Worm (Caenorhabditis elegans) whole organism, L1 larva: Measurements from ENCODE around the gene npl-10.
A peak's percentile ranks its signal among the peaks of the same experiment; 100 is the strongest.

Experiments used
- C34B4.2 ChIP-seq: sonication (generic microtip); optimal IDR thresholded peaks from 2 replicates; lab custom pipeline; 2017; ENCODE audit warnings: mild to moderate bottlenecking, missing genetic modification characterization, missing compliant biosample characterization
- F16B12.6 ChIP-seq: fragments of 150-350 bp; optimal IDR thresholded peaks from 2 replicates; lab custom pipeline; 2014; ENCODE audit warnings: missing biosample characterization, missing genetic modification characterization
- Y116A8C.19 ChIP-seq: sonication (generic microtip); optimal IDR thresholded peaks from 2 replicates; lab custom pipeline; 2016; ENCODE audit warnings: missing compliant biosample characterization, missing genetic modification characterization, borderline replicate concordance
- alr-1 ChIP-seq: fragments of 200-800 bp; sonication (Bioruptor generic); optimal IDR thresholded peaks from 2 replicates; lab custom pipeline; 2018; ENCODE audit warnings: borderline replicate concordance, mild to moderate bottlenecking, missing genetic modification characterization, missing compliant biosample characterization
- ama-1 ChIP-seq: fragments of 150-350 bp; optimal IDR thresholded peaks from 2 replicates; lab custom pipeline; 2014
- ceh-63 ChIP-seq: fragments of 200-800 bp; sonication (Bioruptor generic); optimal IDR thresholded peaks from 2 replicates; lab custom pipeline; 2018; ENCODE audit warnings: mild to moderate bottlenecking, missing genetic modification characterization, missing compliant biosample characterization
- ceh-8 ChIP-seq: fragments of 200-800 bp; sonication (Bioruptor generic); optimal IDR thresholded peaks from 2 replicates; lab custom pipeline; 2018; ENCODE audit warnings: mild to moderate bottlenecking, missing genetic modification characterization, moderate library complexity, missing compliant biosample characterization
- ceh-82 ChIP-seq, 3 experiments: fragments of 150-350 bp in 1 of 3; sonication (generic microtip) in 2 of 3; optimal IDR thresholded peaks; 2 replicates each; lab custom pipeline; 2014 to 2017; ENCODE audit warnings: missing biosample characterization in 3 of 3, missing genetic modification characterization in 3 of 3
- ces-1 ChIP-seq: fragments of 150-350 bp; optimal IDR thresholded peaks from 2 replicates; lab custom pipeline; 2014; ENCODE audit warnings: missing biosample characterization, missing genetic modification reagents, missing genetic modification characterization
- dpl-1 ChIP-seq, 3 experiments: fragments of 150-350 bp in 2 of 3; sonication (generic microtip) in 1 of 3; optimal IDR thresholded peaks; 2 replicates each; lab custom pipeline; 2014 to 2017; ENCODE audit warnings: missing biosample characterization in 3 of 3, missing genetic modification characterization in 3 of 3, missing genetic modification reagents in 3 of 3
- efl-1 ChIP-seq, 4 experiments: fragments of 150-350 bp; optimal IDR thresholded peaks in 3 of 4; peaks in 1 of 4; 1 replicate in 1 of 4; 2 replicates in 3 of 4; lab custom pipeline; 2014; ENCODE audit warnings: missing biosample characterization in 2 of 4, missing genetic modification characterization in 2 of 4, missing genetic modification reagents in 2 of 4
- efl-3 ChIP-seq: fragments of 200-800 bp; sonication (Bioruptor generic); optimal IDR thresholded peaks from 2 replicates; lab custom pipeline; 2018; ENCODE audit warnings: mild to moderate bottlenecking, missing genetic modification characterization, missing compliant biosample characterization
- egl-13 ChIP-seq: sonication (generic microtip); optimal IDR thresholded peaks from 2 replicates; lab custom pipeline; 2016; ENCODE audit warnings: missing genotype, missing genetic modification reagents, missing genetic modification characterization, missing compliant biosample characterization
- egl-27 ChIP-seq, 2 experiments: fragments of 150-350 bp in 1 of 2; sonication (generic microtip); optimal IDR thresholded peaks; 3 replicates each; lab custom pipeline; 2017 to 2018; ENCODE audit warnings: missing biosample characterization in 2 of 2, missing genetic modification characterization in 2 of 2, missing genetic modification reagents in 2 of 2
- elt-2 ChIP-seq: sonication (generic microtip); optimal IDR thresholded peaks from 2 replicates; lab custom pipeline; 2016; ENCODE audit warnings: missing genetic modification characterization, mild to moderate bottlenecking, inconsistent platforms, missing compliant biosample characterization, missing genetic modification reagents
- ets-5 ChIP-seq: fragments of 200-800 bp; sonication (Bioruptor generic); IDR thresholded peaks from 2 replicates; pipeline ENCODE4 v1.3.6; 2022; ENCODE audit warnings: missing genetic modification characterization, missing compliant biosample characterization
- fkh-10 ChIP-seq: sonication (generic microtip); optimal IDR thresholded peaks from 2 replicates; lab custom pipeline; 2017; ENCODE audit warnings: missing biosample characterization, missing genetic modification reagents, missing genetic modification characterization
- fkh-4 ChIP-seq: sonication (generic microtip); optimal IDR thresholded peaks from 2 replicates; lab custom pipeline; 2016; ENCODE audit warnings: missing compliant biosample characterization, missing genetic modification characterization, borderline replicate concordance
- grh-1 ChIP-seq: fragments of 200-800 bp; sonication (Bioruptor generic); IDR thresholded peaks from 2 replicates; pipeline ENCODE4 v1.3.6; 2022; ENCODE audit warnings: missing genetic modification reagents, missing genetic modification characterization, missing compliant biosample characterization
- hlh-17 ChIP-seq: fragments of 200-800 bp; sonication (Bioruptor generic); optimal IDR thresholded peaks from 2 replicates; lab custom pipeline; 2018; ENCODE audit warnings: missing genetic modification characterization, mild to moderate bottlenecking, missing compliant biosample characterization, moderate library complexity, borderline replicate concordance
- hlh-4 ChIP-seq: sonication (generic microtip); optimal IDR thresholded peaks from 2 replicates; lab custom pipeline; 2016; ENCODE audit warnings: mild to moderate bottlenecking, missing genetic modification characterization, missing compliant biosample characterization
- isw-1 ChIP-seq: fragments of 200-800 bp; sonication (Bioruptor generic); IDR thresholded peaks from 2 replicates; pipeline ENCODE4 v1.3.6; 2022; ENCODE audit warnings: missing genetic modification characterization, missing compliant biosample characterization
- lin-14 ChIP-seq: fragments of 200-800 bp; sonication (Bioruptor generic); optimal IDR thresholded peaks from 2 replicates; lab custom pipeline; 2018; ENCODE audit warnings: mild to moderate bottlenecking, missing genetic modification characterization, moderate library complexity, missing compliant biosample characterization
- lin-15B ChIP-seq: fragments of 150-350 bp; sonication (generic microtip); optimal IDR thresholded peaks from 3 replicates; lab custom pipeline; 2014; ENCODE audit warnings: missing biosample characterization, missing genetic modification characterization
- lin-35 ChIP-seq, 2 experiments: fragments of 150-350 bp; optimal IDR thresholded peaks; 2 replicates each; lab custom pipeline; 2014; ENCODE audit warnings: missing biosample characterization in 2 of 2, missing genetic modification characterization in 2 of 2, missing genetic modification reagents in 2 of 2
- lin-39 ChIP-seq: fragments of 150-350 bp; optimal IDR thresholded peaks from 2 replicates; lab custom pipeline; 2014; ENCODE audit warnings: missing biosample characterization, missing genetic modification reagents, missing genetic modification characterization
- lsy-2 ChIP-seq, 2 experiments: fragments of 150-350 bp; optimal IDR thresholded peaks; 2 replicates each; lab custom pipeline; 2014; ENCODE audit warnings: missing biosample characterization in 2 of 2, missing genetic modification characterization in 2 of 2
- mab-9 ChIP-seq: fragments of 200-800 bp; sonication (Bioruptor generic); IDR thresholded peaks from 2 replicates; pipeline ENCODE4 v1.3.6; 2022; ENCODE audit warnings: missing genetic modification reagents, missing genetic modification characterization, missing compliant biosample characterization
- mef-2 ChIP-seq: fragments of 150-350 bp; optimal IDR thresholded peaks from 2 replicates; lab custom pipeline; 2014; ENCODE audit warnings: missing biosample characterization, missing genetic modification characterization
- nhr-11 ChIP-seq: fragments of 150-350 bp; optimal IDR thresholded peaks from 2 replicates; lab custom pipeline; 2014; ENCODE audit warnings: missing biosample characterization, missing genetic modification characterization
- nhr-12 ChIP-seq: sonication (generic microtip); optimal IDR thresholded peaks from 2 replicates; lab custom pipeline; 2017; ENCODE audit warnings: missing biosample characterization, missing genetic modification characterization
- nhr-28 ChIP-seq: fragments of 150-350 bp; optimal IDR thresholded peaks from 2 replicates; lab custom pipeline; 2014; ENCODE audit warnings: missing biosample characterization, missing genetic modification characterization
- nhr-47 ChIP-seq: sonication (generic microtip); optimal IDR thresholded peaks from 2 replicates; lab custom pipeline; 2016; ENCODE audit warnings: mild to moderate bottlenecking, missing genetic modification characterization, moderate library complexity, missing compliant biosample characterization
- nhr-71 ChIP-seq: sonication (generic microtip); optimal IDR thresholded peaks from 2 replicates; lab custom pipeline; 2016; ENCODE audit warnings: mild to moderate bottlenecking, missing genetic modification characterization, moderate library complexity, missing compliant biosample characterization
- nhr-76 ChIP-seq: sonication (generic microtip); optimal IDR thresholded peaks from 2 replicates; lab custom pipeline; 2017; ENCODE audit warnings: missing biosample characterization, missing genetic modification characterization
- nhr-85 ChIP-seq: sonication (generic microtip); peaks from one replicate; lab custom pipeline; 2016; ENCODE audit warnings: missing genetic modification characterization, inconsistent platforms, missing compliant biosample characterization
- nhr-90 ChIP-seq: sonication (generic microtip); optimal IDR thresholded peaks from 2 replicates; lab custom pipeline; 2016; ENCODE audit warnings: mild to moderate bottlenecking, missing genetic modification characterization, missing compliant biosample characterization; ENCODE audit not compliant: poor library complexity
- pax-3 ChIP-seq: fragments of 200-800 bp; sonication (Bioruptor generic); optimal IDR thresholded peaks from 2 replicates; lab custom pipeline; 2018; ENCODE audit warnings: mild to moderate bottlenecking, missing genetic modification characterization, moderate library complexity, missing compliant biosample characterization
- pqm-1 ChIP-seq: sonication (generic microtip); optimal IDR thresholded peaks from 3 replicates; lab custom pipeline; 2017; ENCODE audit warnings: missing biosample characterization, missing genetic modification characterization
- rnt-1 ChIP-seq: sonication (generic microtip); optimal IDR thresholded peaks from 2 replicates; lab custom pipeline; 2016; ENCODE audit warnings: mild to moderate bottlenecking, missing genetic modification characterization, moderate library complexity, missing compliant biosample characterization
- snpc-4 ChIP-seq: fragments of 150-350 bp; optimal IDR thresholded peaks from 2 replicates; lab custom pipeline; 2014; ENCODE audit warnings: missing biosample characterization, missing genetic modification characterization
- snu-23 ChIP-seq: sonication (generic microtip); optimal IDR thresholded peaks from 2 replicates; lab custom pipeline; 2016; ENCODE audit warnings: missing genetic modification characterization, missing compliant biosample characterization
- sup-37 ChIP-seq: fragments of 200-800 bp; sonication (Bioruptor generic); optimal IDR thresholded peaks from 2 replicates; lab custom pipeline; 2018; ENCODE audit warnings: mild to moderate bottlenecking, missing genetic modification characterization, missing compliant biosample characterization
- swsn-7 ChIP-seq: sonication (generic microtip); optimal IDR thresholded peaks from 2 replicates; lab custom pipeline; 2016; ENCODE audit warnings: missing genetic modification characterization, missing compliant biosample characterization
- tbx-2 ChIP-seq: sonication (generic microtip); optimal IDR thresholded peaks from 2 replicates; lab custom pipeline; 2016; ENCODE audit warnings: missing genetic modification characterization, missing compliant biosample characterization
- tlp-1 ChIP-seq: fragments of 150-350 bp; optimal IDR thresholded peaks from 2 replicates; lab custom pipeline; 2014; ENCODE audit warnings: missing biosample characterization, missing genetic modification characterization
- unc-30 ChIP-seq: sonication (generic microtip); optimal IDR thresholded peaks from 2 replicates; lab custom pipeline; 2017; ENCODE audit warnings: missing biosample characterization, missing genetic modification characterization
- unc-86 ChIP-seq: sonication (generic microtip); optimal IDR thresholded peaks from 2 replicates; lab custom pipeline; 2016; ENCODE audit warnings: missing genetic modification characterization, missing compliant biosample characterization
- vab-15 ChIP-seq: sonication (generic microtip); optimal IDR thresholded peaks from 2 replicates; lab custom pipeline; 2017; ENCODE audit warnings: missing genotype, mild to moderate bottlenecking, missing genetic modification characterization, missing compliant biosample characterization
- xbp-1 ChIP-seq: sonication (generic microtip); optimal IDR thresholded peaks from 2 replicates; lab custom pipeline; 2016; ENCODE audit warnings: missing genetic modification characterization, missing compliant biosample characterization
- zip-4 ChIP-seq: fragments of 200-800 bp; sonication (Bioruptor generic); optimal IDR thresholded peaks from 2 replicates; lab custom pipeline; 2018; ENCODE audit warnings: mild to moderate bottlenecking, missing genetic modification characterization, moderate library complexity, missing compliant biosample characterization
- ztf-4 ChIP-seq: fragments of 150-350 bp; optimal IDR thresholded peaks from 2 replicates; lab custom pipeline; 2014; ENCODE audit warnings: missing biosample characterization, missing genetic modification characterization

npl-10 gene

ce11 chrIII:3898850-3899249, 36.9 kb downstream of the npl-10 start:
- no peak for TF ChIP-seq tlp-1 (tag; lab: Kevin White, UChicago)
- no peak for TF ChIP-seq rnt-1 (tag; lab: Kevin White, UChicago)
- no peak for TF ChIP-seq hlh-4 (tag; lab: Kevin White, UChicago)
- TF ChIP-seq fkh-4 = no peak
- peak; percentile 25 for TF ChIP-seq snu-23
- TF ChIP-seq nhr-90 (tag; lab: Kevin White, UChicago) = no peak
- no peak for TF ChIP-seq sup-37 (GFP tag; lab: Kevin White, UChicago)
- TF ChIP-seq nhr-85 (tag; lab: Kevin White, UChicago) = no peak
- no peak for TF ChIP-seq F16B12.6 (tag; lab: Kevin White, UChicago)
- no peak for TF ChIP-seq ets-5 (GFP tag; lab: Robert Waterston, UW)
- TF ChIP-seq nhr-71 = peak; percentile 49
- peak in 1 of 2 experiments; percentile 28 for TF ChIP-seq efl-1 (optimal IDR thresholded peaks at IDR 0.05; lab: Kevin White, UChicago)
- TF ChIP-seq efl-1 (GFP tag; optimal IDR thresholded peaks at IDR 0.05 in 1 of 2; lab: Kevin White, UChicago) = no peak
- TF ChIP-seq ceh-82 (tag; optimal IDR thresholded peaks at IDR 0.05; lab: Kevin White, UChicago) = peak in 1 of 3 experiments; percentile 36
- no peak for TF ChIP-seq zip-4 (GFP tag; lab: Kevin White, UChicago)
- TF ChIP-seq isw-1 (GFP tag; lab: Robert Waterston, UW) = peak; percentile 7; the same call in 1 of the 2 replicates
- no peak for TF ChIP-seq nhr-28 (tag; lab: Kevin White, UChicago)
- TF ChIP-seq C34B4.2 (tag; lab: Kevin White, UChicago) = no peak
- TF ChIP-seq ceh-8 (GFP tag; lab: Kevin White, UChicago) = no peak
- TF ChIP-seq swsn-7 (tag; lab: Kevin White, UChicago) = no peak
- TF ChIP-seq grh-1 = no peak
- TF ChIP-seq nhr-11 (tag; lab: Kevin White, UChicago) = no peak
- TF ChIP-seq lin-35 (GFP tag; optimal IDR thresholded peaks at IDR 0.05; lab: Kevin White, UChicago) = peak in 1 of 2 experiments; percentile 9
- no peak for TF ChIP-seq Y116A8C.19
- no peak for TF ChIP-seq xbp-1 (tag; lab: Kevin White, UChicago)
- peak; percentile 35 for TF ChIP-seq nhr-47
- no peak for TF ChIP-seq alr-1 (tag; lab: Kevin White, UChicago)
- TF ChIP-seq efl-3 = no peak
- no peak for TF ChIP-seq unc-30 (tag; lab: Kevin White, UChicago)
- no peak for TF ChIP-seq tbx-2
- TF ChIP-seq ztf-4 = no peak
- no peak for TF ChIP-seq ceh-63
- TF ChIP-seq snpc-4 = no peak
- no peak for TF ChIP-seq ama-1 (lab: Kevin White, UChicago)
- no peak for TF ChIP-seq mab-9 (GFP tag; lab: Robert Waterston, UW)
- TF ChIP-seq elt-2 (tag; lab: Kevin White, UChicago) = no peak
- TF ChIP-seq nhr-12 (tag; lab: Kevin White, UChicago) = no peak
- TF ChIP-seq fkh-10 (GFP tag; lab: Kevin White, UChicago) = peak; percentile 7
- TF ChIP-seq pax-3 (tag; lab: Kevin White, UChicago) = no peak
- no peak for TF ChIP-seq vab-15 (tag; lab: Kevin White, UChicago)
- no peak for TF ChIP-seq unc-86 (tag; lab: Kevin White, UChicago)
- peak; percentile 88 for TF ChIP-seq lin-14 (GFP tag; lab: Kevin White, UChicago)
- no peak for TF ChIP-seq hlh-17 (GFP tag; lab: Kevin White, UChicago)
- no peak for TF ChIP-seq lin-15B
- TF ChIP-seq mef-2 (tag; lab: Kevin White, UChicago) = no peak
- peak; percentile 3 for TF ChIP-seq egl-13
- no peak for TF ChIP-seq pqm-1 (tag; lab: Kevin White, UChicago)
- no peak for TF ChIP-seq nhr-76 (tag; lab: Kevin White, UChicago)
- TF ChIP-seq lin-39 (tag; lab: Kevin White, UChicago) = no peak
- peak; percentile 29 to 59 for TF ChIP-seq lsy-2 (tag; optimal IDR thresholded peaks at IDR 0.05; lab: Kevin White, UChicago)
- peak in 1 of 3 experiments; percentile 19 for TF ChIP-seq dpl-1 (GFP tag; optimal IDR thresholded peaks at IDR 0.05; lab: Kevin White, UChicago)
- no peak for TF ChIP-seq ces-1 (GFP tag; lab: Kevin White, UChicago)
- no peak for TF ChIP-seq egl-27 (tag; optimal IDR thresholded peaks at IDR 0.05; lab: Kevin White, UChicago)
